Worm (Caenorhabditis elegans): ENCODE data around the gene rig-1.
A peak's percentile ranks its signal among the peaks of the same experiment; 100 is the strongest.

rig-1 gene

DNA sequence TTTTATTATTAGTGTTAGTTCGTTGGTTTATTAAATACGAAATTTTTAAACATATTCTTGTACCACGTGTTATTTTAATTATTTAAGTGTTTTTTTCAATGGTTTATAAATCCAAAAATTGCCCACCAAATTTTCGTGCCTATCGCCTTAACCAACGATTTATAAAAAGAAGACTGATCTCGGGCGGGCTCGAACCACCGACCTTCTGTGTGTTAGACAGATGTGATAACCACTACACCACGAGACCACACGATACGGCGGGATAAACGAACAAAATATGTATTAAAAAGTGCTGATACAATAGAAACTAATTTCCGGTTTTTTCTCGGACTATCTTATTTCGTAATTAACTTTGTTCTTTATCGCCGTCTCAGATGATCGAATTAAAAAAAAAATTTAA is 9.9 kb upstream of the rig-1 start (continued):
- peak; percentile 65 for TF ChIP-seq Y48G9A.11 (GFP tag; IDR thresholded peaks at IDR 0.05)
- TF ChIP-seq hlh-11 (tag; optimal IDR thresholded peaks at IDR 0.05) = peak; percentile 26
- TF ChIP-seq nhr-10 (tag; optimal IDR thresholded peaks at IDR 0.05) = no peak
- TF ChIP-seq set-16 (GFP tag; IDR thresholded peaks at IDR 0.05) = no peak
- TF ChIP-seq zip-11 (GFP tag; IDR thresholded peaks at IDR 0.05) = no peak
- 0 out of 2 replicates have a peak, but pooled peaks have one; percentile 10 for TF ChIP-seq dmd-9 (GFP tag; IDR thresholded peaks at IDR 0.05)
- TF ChIP-seq ztf-7 (tag; optimal IDR thresholded peaks at IDR 0.05) = no peak
- TF ChIP-seq nhr-6 (tag; optimal IDR thresholded peaks at IDR 0.05) = no peak
- TF ChIP-seq F44E2.7 (GFP tag; IDR thresholded peaks at IDR 0.05) = no peak
- TF ChIP-seq lin-15B (tag; optimal IDR thresholded peaks at IDR 0.05) = no peak
- peak; percentile 21 for TF ChIP-seq rbr-2 (tag; optimal IDR thresholded peaks at IDR 0.05)
- no peak for TF ChIP-seq hif-1 (tag; optimal IDR thresholded peaks at IDR 0.05)
- peak; percentile 80 for TF ChIP-seq snpc-1.2 (GFP tag; IDR thresholded peaks at IDR 0.05)
- TF ChIP-seq Y105C5A.15 (GFP tag; IDR thresholded peaks at IDR 0.05) = peak; percentile 54; the same call in 1 of the 2 replicates
- no peak for TF ChIP-seq snpc-4 (tag; optimal IDR thresholded peaks at IDR 0.05)
- TF ChIP-seq T26A8.4 (GFP tag; IDR thresholded peaks at IDR 0.05) = peak; percentile 65
- TF ChIP-seq hlh-30 (tag; optimal IDR thresholded peaks at IDR 0.05; ENCODE audit: insufficient read depth) = peak; percentile 62
- TF ChIP-seq aha-1 (tag) = peak; percentile 58
- TF ChIP-seq Y75B8A.6 (GFP tag; IDR thresholded peaks at IDR 0.05) = peak; percentile 77; the same call in 1 of the 2 replicates
- TF ChIP-seq nhr-48 (tag; optimal IDR thresholded peaks at IDR 0.05) = peak; percentile 14
- peak; percentile 87 for TF ChIP-seq pha-4 (GFP tag; IDR thresholded peaks at IDR 0.05)
- no peak for TF ChIP-seq pha-4 (tag; optimal IDR thresholded peaks at IDR 0.05)
- peak; percentile 10 for TF ChIP-seq mep-1 (tag; optimal IDR thresholded peaks at IDR 0.05)
- TF ChIP-seq fos-1 (tag; optimal IDR thresholded peaks at IDR 0.05) = no peak

ce11 chrX:8656019-8656418 is 4.4 kb upstream of the rig-1 start:
- TF ChIP-seq dve-1 (tag; optimal IDR thresholded peaks at IDR 0.05; ENCODE audit: insufficient read depth) = no peak
- peak; percentile 71 for TF ChIP-seq aha-1 (tag)

- TF ChIP-seq ces-1 (GFP tag; optimal IDR thresholded peaks at IDR 0.05) (peak; percentile 4), pha-4 (GFP tag; IDR thresholded peaks at IDR 0.05) (no peak), pha-4 (tag; optimal IDR thresholded peaks at IDR 0.05) (no peak)
Measured at ce11 chrX:8659521-8659920, 898 bp upstream of the rig-1 start.

ce11 chrX:8660909-8661308 is 490 bp downstream of the rig-1 start:
- peak; percentile 17 for TF ChIP-seq aha-1 (tag)
- TF ChIP-seq nhr-41 (GFP tag; IDR thresholded peaks at IDR 0.05) = no peak
- no peak for TF ChIP-seq F44E2.7 (GFP tag; IDR thresholded peaks at IDR 0.05)

DNA sequence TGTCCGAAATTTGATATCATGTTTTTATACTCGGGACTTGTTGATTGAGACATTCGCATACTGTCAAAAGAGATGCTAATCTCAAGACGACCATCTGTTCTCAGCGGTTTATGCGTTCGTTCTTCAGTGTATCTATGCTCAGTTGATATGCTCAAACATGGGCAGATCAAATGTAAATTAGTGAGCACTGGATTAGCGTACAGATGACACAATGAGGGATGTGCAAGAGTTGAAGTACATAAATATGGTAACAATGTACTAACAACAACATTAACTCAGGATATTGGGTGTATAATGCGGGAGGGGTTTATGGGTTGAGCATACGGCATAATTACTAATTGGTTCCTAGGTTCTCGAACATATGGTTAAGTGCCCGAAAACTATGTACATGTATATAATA is 2.0 kb downstream of the rig-1 start:
- TF ChIP-seq mxl-2 (GFP tag; conservative IDR thresholded peaks at IDR 0.05) (no peak), attf-4 (tag; optimal IDR thresholded peaks at IDR 0.05) (no peak), dmd-9 (GFP tag; IDR thresholded peaks at IDR 0.05) (no peak), spr-1 (tag; optimal IDR thresholded peaks at IDR 0.05) (no peak), egl-27 (tag; optimal IDR thresholded peaks at IDR 0.05) (no peak), lsy-2 (tag; optimal IDR thresholded peaks at IDR 0.05) (no peak)

DNA sequence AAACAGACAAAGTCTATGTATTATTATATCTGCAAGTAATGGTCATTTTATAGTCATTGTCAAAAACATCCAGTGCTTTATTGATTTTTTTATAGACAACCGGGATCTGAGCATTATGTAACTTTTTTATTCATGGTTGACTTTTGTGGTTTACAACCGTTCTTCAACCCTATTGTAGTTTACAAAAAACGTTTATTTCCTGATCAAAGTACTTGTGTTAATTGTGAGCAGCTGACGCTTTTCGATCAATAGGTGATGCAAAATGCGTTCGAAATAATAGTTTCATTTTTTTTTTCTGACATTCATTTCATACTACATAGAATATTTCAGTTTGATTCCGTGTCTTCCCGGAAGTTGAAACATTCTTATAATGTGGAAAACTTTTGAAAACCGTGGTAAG is 12.3 kb downstream of the rig-1 start, which contains the start of the genes K09E2.2 and K09E2.3:
Gene K09E2.2, plus strand, starts transcription at position 301 of the 400 bp plus-strand sequence.
Gene K09E2.3, plus strand, starts transcription at position 325 of the 400 bp plus-strand sequence.
- TF ChIP-seq nhr-6 (tag; optimal IDR thresholded peaks at IDR 0.05) (no peak), nhr-41 (GFP tag; IDR thresholded peaks at IDR 0.05) (no peak), dve-1 (tag; optimal IDR thresholded peaks at IDR 0.05; ENCODE audit: insufficient read depth) (no peak), skn-1 (tag; optimal IDR thresholded peaks at IDR 0.05) (no peak), Y5F2A.4 (GFP tag; optimal IDR thresholded peaks at IDR 0.05) (no peak), lin-13 (GFP tag; optimal IDR thresholded peaks at IDR 0.05) (no peak), R02D3.7 (tag; optimal IDR thresholded peaks at IDR 0.05) (no peak), lin-29 (GFP tag; IDR thresholded peaks at IDR 0.05) (no peak), unc-130 (GFP tag; optimal IDR thresholded peaks at IDR 0.05) (no peak), pha-4 (GFP tag; IDR thresholded peaks at IDR 0.05) (no peak), pha-4 (tag; optimal IDR thresholded peaks at IDR 0.05) (no peak), lin-15B (tag; optimal IDR thresholded peaks at IDR 0.05) (no peak), hmg-1.1 (GFP tag; IDR thresholded peaks at IDR 0.05) (no peak), daf-8 (GFP tag; IDR thresholded peaks at IDR 0.05) (no peak), attf-4 (tag; optimal IDR thresholded peaks at IDR 0.05) (no peak), nhr-102 (tag; optimal IDR thresholded peaks at IDR 0.05) (no peak), T26A8.4 (GFP tag; IDR thresholded peaks at IDR 0.05) (no peak), egl-27 (tag; optimal IDR thresholded peaks at IDR 0.05) (no peak), madf-5 (GFP tag; IDR thresholded peaks at IDR 0.05) (no peak), ceh-20 (GFP tag; IDR thresholded peaks at IDR 0.05) (no peak)
